Fruit fly (Drosophila melanogaster) whole organism, embryonic: ENCODE measurements around the gene Lgr3.

Experiments
- Atf6 ChIP-seq: fragments of 200-800 bp; sonication (Bioruptor generic); IDR thresholded peaks from 2 replicates; pipeline ENCODE4 v1.3.6; 2022; ENCODE audit warnings: missing biosample characterization, missing genetic modification characterization
- CG10274 ChIP-seq: fragments of 200-800 bp; sonication (Bioruptor generic); optimal IDR thresholded peaks from 3 replicates; lab custom pipeline; 2017; ENCODE audit warnings: missing biosample characterization, mild to moderate bottlenecking, missing genetic modification characterization
- CG10321 ChIP-seq: fragments of 200-800 bp; sonication (Bioruptor generic); IDR thresholded peaks from 2 replicates; pipeline ENCODE4 v1.3.6; 2022; ENCODE audit warnings: missing biosample characterization, missing genetic modification characterization
- CG11504 ChIP-seq: fragments of 200-800 bp; sonication (Bioruptor generic); optimal IDR thresholded peaks from 3 replicates; lab custom pipeline; 2019; ENCODE audit warnings: missing biosample characterization, mild to moderate bottlenecking, missing genetic modification characterization, moderate library complexity
- CG11696 ChIP-seq: fragments of 200-800 bp; sonication (Bioruptor generic); IDR thresholded peaks from 2 replicates; pipeline ENCODE4 v1.3.6; 2022; ENCODE audit warnings: missing biosample characterization, missing genetic modification characterization
- CG12071 ChIP-seq: fragments of 200-800 bp; sonication (Bioruptor generic); optimal IDR thresholded peaks from 3 replicates; lab custom pipeline; 2018; ENCODE audit warnings: missing biosample characterization, mild to moderate bottlenecking, missing genetic modification characterization
- CG1233 ChIP-seq: fragments of 200-800 bp; sonication (Bioruptor generic); optimal IDR thresholded peaks from 4 replicates; lab custom pipeline; 2018; ENCODE audit warnings: missing biosample characterization, mild to moderate bottlenecking, missing genetic modification characterization
- CG12942 ChIP-seq: fragments of 200-800 bp; sonication (Bioruptor generic); optimal IDR thresholded peaks from 3 replicates; lab custom pipeline; 2016; ENCODE audit warnings: missing biosample characterization, missing genetic modification characterization
- CG18476 ChIP-seq: fragments of 200-800 bp; sonication (Bioruptor generic); optimal IDR thresholded peaks from 2 replicates; lab custom pipeline; 2016; ENCODE audit warnings: missing biosample characterization, mild to moderate bottlenecking, missing genetic modification characterization
- CG2712 ChIP-seq: fragments of 200-800 bp; optimal IDR thresholded peaks from 3 replicates; lab custom pipeline; 2019; ENCODE audit warnings: missing biosample characterization, mild to moderate bottlenecking, missing genetic modification characterization, moderate library complexity
- CG3065 ChIP-seq: fragments of 200-800 bp; sonication (Bioruptor generic); optimal IDR thresholded peaks from 2 replicates; lab custom pipeline; 2016; ENCODE audit warnings: missing biosample characterization, missing genetic modification characterization
- CG31388 ChIP-seq: fragments of 200-800 bp; sonication (Bioruptor generic); optimal IDR thresholded peaks from 2 replicates; lab custom pipeline; 2016; ENCODE audit warnings: missing biosample characterization, missing genetic modification characterization
- CG4854 ChIP-seq: fragments of 200-800 bp; sonication (Bioruptor generic); optimal IDR thresholded peaks from 2 replicates; lab custom pipeline; 2016; ENCODE audit warnings: missing biosample characterization, missing genetic modification characterization, inconsistent platforms
- CG7271 ChIP-seq: fragments of 200-800 bp; sonication (Bioruptor generic); optimal IDR thresholded peaks from 2 replicates; lab custom pipeline; 2018; ENCODE audit warnings: missing biosample characterization, mild to moderate bottlenecking, missing genetic modification characterization, moderate library complexity
- CG7357 ChIP-seq: fragments of 200-800 bp; sonication (Bioruptor generic); IDR thresholded peaks from 3 replicates; pipeline ENCODE4 v1.3.6; 2022; ENCODE audit warnings: missing biosample characterization, missing genetic modification characterization
- CG8924 ChIP-seq: fragments of 200-800 bp; optimal IDR thresholded peaks from 3 replicates; lab custom pipeline; 2019; ENCODE audit warnings: missing biosample characterization, mild to moderate bottlenecking, missing genetic modification characterization, moderate library complexity
- CG9609 ChIP-seq: fragments of 200-800 bp; sonication (Bioruptor generic); optimal IDR thresholded peaks from 3 replicates; lab custom pipeline; 2016; ENCODE audit warnings: missing biosample characterization, missing genetic modification characterization
- CG9876 ChIP-seq: fragments of 200-800 bp; sonication (Bioruptor generic); optimal IDR thresholded peaks from 2 replicates; lab custom pipeline; 2016; ENCODE audit warnings: missing biosample characterization, missing genetic modification characterization
- Dek ChIP-seq: fragments of 200-800 bp; sonication (Bioruptor generic); optimal IDR thresholded peaks from 3 replicates; lab custom pipeline; 2019; ENCODE audit warnings: missing biosample characterization, mild to moderate bottlenecking, missing genetic modification characterization, moderate library complexity
- Dll ChIP-seq: fragments of 200-800 bp; sonication (Bioruptor generic); IDR thresholded peaks from 4 replicates; pipeline ENCODE4 v1.3.6; 2022; ENCODE audit warnings: missing biosample characterization, missing genetic modification characterization; ENCODE audit not compliant: partially characterized antibody
- Ets97D ChIP-seq: fragments of 200-800 bp; sonication (Bioruptor generic); optimal IDR thresholded peaks from 3 replicates; lab custom pipeline; 2016; ENCODE audit warnings: missing biosample characterization, missing genetic modification characterization
- Hmr ChIP-seq: fragments of 200-800 bp; sonication (Bioruptor generic); optimal IDR thresholded peaks from 3 replicates; lab custom pipeline; 2017; ENCODE audit warnings: mild to moderate bottlenecking, missing biosample characterization, missing genetic modification reagents, missing genetic modification characterization
- MTF-1 ChIP-seq: fragments of 200-800 bp; sonication (Bioruptor generic); optimal IDR thresholded peaks from 2 replicates; lab custom pipeline; 2018; ENCODE audit warnings: missing biosample characterization, mild to moderate bottlenecking, missing genetic modification characterization, borderline replicate concordance
- Med ChIP-seq: fragments of 200-800 bp; sonication (Bioruptor generic); peaks from one replicate; lab custom pipeline; 2016; ENCODE audit warnings: missing biosample characterization, missing genetic modification characterization, mild to moderate bottlenecking, inconsistent platforms, moderate library complexity
- Neu2 ChIP-seq: fragments of 200-800 bp; sonication (Bioruptor generic); optimal IDR thresholded peaks from 3 replicates; lab custom pipeline; 2016; ENCODE audit warnings: missing biosample characterization, missing genetic modification characterization, borderline replicate concordance
- Oaz ChIP-seq: fragments of 200-800 bp; sonication (Bioruptor generic); IDR thresholded peaks from 2 replicates; pipeline ENCODE4 v1.3.6; 2022; ENCODE audit warnings: missing biosample characterization, missing genetic modification characterization
- Opbp ChIP-seq: fragments of 200-800 bp; sonication (Bioruptor generic); IDR thresholded peaks from 3 replicates; pipeline ENCODE4 v1.3.6; 2022; ENCODE audit warnings: missing biosample characterization, missing genetic modification characterization; ENCODE audit not compliant: partially characterized antibody
- Sin3A ChIP-seq: fragments of >200 bp; optimal IDR thresholded peaks from 2 replicates; lab custom pipeline; 2018
- Six4 ChIP-seq: fragments of 200-800 bp; sonication (Bioruptor generic); optimal IDR thresholded peaks from 2 replicates; lab custom pipeline; 2016; ENCODE audit warnings: missing biosample characterization, missing genetic modification characterization
- ab ChIP-seq: fragments of 200-800 bp; sonication (Bioruptor generic); optimal IDR thresholded peaks from 2 replicates; lab custom pipeline; 2016; ENCODE audit warnings: missing biosample characterization, missing genetic modification characterization
- al ChIP-seq: fragments of 200-800 bp; sonication (Bioruptor generic); IDR thresholded peaks from 2 replicates; pipeline ENCODE4 v1.3.6; 2022; ENCODE audit warnings: missing biosample characterization, missing genetic modification characterization
- aop ChIP-seq: fragments of 200-800 bp; sonication (Bioruptor generic); IDR thresholded peaks from 2 replicates; pipeline ENCODE4 v1.3.6; 2022; ENCODE audit warnings: missing biosample characterization, missing genetic modification characterization
- ato ChIP-seq: fragments of 200-800 bp; sonication (Bioruptor generic); IDR thresholded peaks from 2 replicates; pipeline ENCODE4 v1.3.6; 2022; ENCODE audit warnings: missing biosample characterization, missing genetic modification characterization; ENCODE audit not compliant: partially characterized antibody
- btn ChIP-seq: fragments of 200-800 bp; sonication (Bioruptor generic); optimal IDR thresholded peaks from 2 replicates; lab custom pipeline; 2016; ENCODE audit warnings: missing biosample characterization, missing genetic modification characterization
- crc ChIP-seq: fragments of 200-800 bp; sonication (Bioruptor generic); optimal IDR thresholded peaks from 2 replicates; lab custom pipeline; 2016; ENCODE audit warnings: missing biosample characterization, missing genetic modification characterization
- fu2 ChIP-seq: fragments of 200-800 bp; sonication (Bioruptor generic); optimal IDR thresholded peaks from 2 replicates; lab custom pipeline; 2016; ENCODE audit warnings: missing biosample characterization, missing genetic modification characterization
- gce ChIP-seq: fragments of 200-800 bp; sonication (Bioruptor generic); IDR thresholded peaks from 3 replicates; pipeline ENCODE4 v1.3.6; 2022; ENCODE audit warnings: missing biosample characterization, missing genetic modification characterization
- gfzf ChIP-seq: fragments of 200-800 bp; sonication (Bioruptor generic); optimal IDR thresholded peaks from 2 replicates; lab custom pipeline; 2016; ENCODE audit warnings: missing biosample characterization, mild to moderate bottlenecking, missing genetic modification characterization, moderate library complexity
- hkb ChIP-seq, 2 experiments: fragments of 200-800 bp in 1 of 2; fragments of >200 bp in 1 of 2; sonication (Bioruptor generic) in 1 of 2; IDR thresholded peaks in 1 of 2; optimal IDR thresholded peaks in 1 of 2; 2 replicates each; pipeline versions ENCODE4 v1.3.6 to Lab custom; 2017 to 2022; ENCODE audit warnings: missing biosample characterization in 1 of 2, missing genetic modification characterization in 1 of 2
- kay ChIP-seq: fragments of 200-800 bp; sonication (Bioruptor generic); optimal IDR thresholded peaks from 2 replicates; lab custom pipeline; 2016; ENCODE audit warnings: missing biosample characterization, missing genetic modification characterization
- kni ChIP-seq: fragments of 200-800 bp; sonication (Bioruptor generic); optimal IDR thresholded peaks from 3 replicates; lab custom pipeline; 2017; ENCODE audit warnings: mild to moderate bottlenecking, missing biosample characterization, missing genetic modification reagents, missing genetic modification characterization
- luna ChIP-seq: fragments of 200-800 bp; sonication (Bioruptor generic); optimal IDR thresholded peaks from 2 replicates; lab custom pipeline; 2016; ENCODE audit warnings: missing biosample characterization, missing genetic modification characterization
- phol ChIP-seq: fragments of 200-800 bp; sonication (Bioruptor generic); optimal IDR thresholded peaks from 3 replicates; lab custom pipeline; 2018; ENCODE audit warnings: missing biosample characterization, mild to moderate bottlenecking, missing genetic modification characterization, moderate library complexity
- ro ChIP-seq: fragments of 200-800 bp; sonication (Bioruptor generic); IDR thresholded peaks from 2 replicates; pipeline ENCODE4 v1.3.6; 2022; ENCODE audit warnings: missing biosample characterization, missing genetic modification characterization
- salm ChIP-seq: fragments of 200-800 bp; sonication (Bioruptor generic); optimal IDR thresholded peaks from 2 replicates; lab custom pipeline; 2018; ENCODE audit warnings: missing biosample characterization, mild to moderate bottlenecking, missing genetic modification characterization
- schlank ChIP-seq: fragments of 200-800 bp; sonication (Bioruptor generic); optimal IDR thresholded peaks from 2 replicates; lab custom pipeline; 2018; ENCODE audit warnings: missing biosample characterization, mild to moderate bottlenecking, missing genetic modification characterization
- scrt ChIP-seq: fragments of 200-800 bp; sonication (Bioruptor generic); optimal IDR thresholded peaks from 2 replicates; lab custom pipeline; 2018; ENCODE audit warnings: missing biosample characterization, mild to moderate bottlenecking, missing genetic modification characterization, moderate library complexity
- sens ChIP-seq: fragments of 200-800 bp; sonication (Bioruptor generic); peaks from one replicate; lab custom pipeline; 2016; ENCODE audit warnings: missing biosample characterization, missing genetic modification characterization
- tin ChIP-seq: fragments of 200-800 bp; sonication (Bioruptor generic); optimal IDR thresholded peaks from 3 replicates; lab custom pipeline; 2016; ENCODE audit warnings: missing biosample characterization, missing genetic modification characterization
- zfh1 ChIP-seq: fragments of 200-800 bp; sonication (Bioruptor generic); IDR thresholded peaks from 3 replicates; pipeline ENCODE4 v1.3.6; 2022; ENCODE audit warnings: missing biosample characterization, missing genetic modification characterization

Gene Lgr3

dm6 chr3R:25661531-25662193 is 3.9 kb upstream of the Lgr3 start, which contains the start of gene RASSF8 (continued):
- TF ChIP-seq luna (GFP tag; lab: Kevin White, UChicago), result no peak
- TF ChIP-seq Hmr, result no peak
- TF ChIP-seq ato (GFP tag; lab: Robert Waterston, UW), result no peak
- 0 out of 2 replicates have a peak, but pooled peaks have one; percentile 12 for TF ChIP-seq aop (GFP tag; lab: Robert Waterston, UW)
- TF ChIP-seq Oaz (GFP tag; lab: Robert Waterston, UW), result no peak
- TF ChIP-seq hkb (optimal IDR thresholded peaks at IDR 0.05; lab: Kevin White, UChicago), result no peak
- no peak for TF ChIP-seq hkb (GFP tag; IDR thresholded peaks at IDR 0.05; lab: Robert Waterston, UW)
- no peak for TF ChIP-seq CG7271
- TF ChIP-seq CG8924 (tag; lab: Kevin White, UChicago), result no peak
- peak; percentile 88 for TF ChIP-seq sens (GFP tag; lab: Kevin White, UChicago)
- no peak for TF ChIP-seq CG10321 (GFP tag; lab: Robert Waterston, UW)
- TF ChIP-seq CG11504 (tag; lab: Kevin White, UChicago), result peak; percentile 33
- TF ChIP-seq CG11696 (GFP tag; lab: Robert Waterston, UW), result no peak
- no peak for TF ChIP-seq salm (tag; lab: Kevin White, UChicago)
- TF ChIP-seq ab (GFP tag; lab: Kevin White, UChicago), result no peak
- peak; percentile 13; the same call in 1 of the 2 replicates for TF ChIP-seq al (GFP tag; lab: Robert Waterston, UW)
- TF ChIP-seq Six4 (GFP tag; lab: Kevin White, UChicago), result no peak
- TF ChIP-seq schlank (tag; lab: Kevin White, UChicago), result no peak
- no peak for TF ChIP-seq CG18476
- TF ChIP-seq CG10274 (GFP tag; lab: Kevin White, UChicago), result no peak
- peak; percentile 41 for TF ChIP-seq Sin3A
- TF ChIP-seq Opbp, result peak; percentile 68; the same call in 2 of the 3 replicates
- TF ChIP-seq btn (GFP tag; lab: Kevin White, UChicago), result no peak
- TF ChIP-seq kni (GFP tag; lab: Kevin White, UChicago), result peak; percentile 66
- no peak for TF ChIP-seq MTF-1 (GFP tag; lab: Kevin White, UChicago)
- no peak for TF ChIP-seq zfh1 (GFP tag; lab: Robert Waterston, UW)
- TF ChIP-seq kay (GFP tag; lab: Kevin White, UChicago), result peak; percentile 47
- peak; percentile 7 for TF ChIP-seq CG1233 (GFP tag; lab: Kevin White, UChicago)
- TF ChIP-seq Med (GFP tag; lab: Kevin White, UChicago), result peak; percentile 79
- TF ChIP-seq CG31388 (GFP tag; lab: Kevin White, UChicago), result no peak
- TF ChIP-seq CG7357 (GFP tag; lab: Robert Waterston, UW), result no peak
- no peak for TF ChIP-seq CG9609 (GFP tag; lab: Kevin White, UChicago)
- TF ChIP-seq Neu2, result no peak
- TF ChIP-seq CG9876 (GFP tag; lab: Kevin White, UChicago), result no peak
- peak; percentile 31 for TF ChIP-seq Ets97D
- TF ChIP-seq fu2, result no peak
- TF ChIP-seq CG3065 (GFP tag; lab: Kevin White, UChicago), result no peak
- peak; percentile 72 for TF ChIP-seq Dll (GFP tag; lab: Robert Waterston, UW)
- no peak for TF ChIP-seq scrt (GFP tag; lab: Kevin White, UChicago)
- peak; percentile 66 for TF ChIP-seq gfzf (GFP tag; lab: Kevin White, UChicago)
- TF ChIP-seq CG12942 (GFP tag; lab: Kevin White, UChicago), result no peak
- TF ChIP-seq tin (GFP tag; lab: Kevin White, UChicago), result peak; percentile 10
- peak; percentile 14; the same call in 1 of the 2 replicates for TF ChIP-seq Atf6 (GFP tag; lab: Robert Waterston, UW)
- TF ChIP-seq gce (GFP tag; lab: Robert Waterston, UW), result no peak
- TF ChIP-seq CG4854 (GFP tag; lab: Kevin White, UChicago), result peak; percentile 2
- TF ChIP-seq CG12071, result no peak
- no peak for TF ChIP-seq phol (tag; lab: Kevin White, UChicago)
- TF ChIP-seq Dek (tag; lab: Kevin White, UChicago), result no peak
- no peak for TF ChIP-seq crc (GFP tag; lab: Kevin White, UChicago)
- no peak for TF ChIP-seq ro (GFP tag; lab: Robert Waterston, UW)
- TF ChIP-seq CG2712 (tag; lab: Kevin White, UChicago), result peak; percentile 7
